Worm (Caenorhabditis elegans) whole organism, young adult: Measurements from ENCODE around the gene B0554.1.

Experiments
- F39B2.1 ChIP-seq: fragments of 200-800 bp; sonication (Bioruptor generic); IDR thresholded peaks from 2 replicates; pipeline ENCODE4 v1.3.6; 2022; ENCODE audit warnings: missing genetic modification reagents, missing genetic modification characterization, missing compliant biosample characterization
- F49E8.2 ChIP-seq: sonication (generic microtip); optimal IDR thresholded peaks from 3 replicates; lab custom pipeline; 2017; ENCODE audit warnings: missing genetic modification characterization, mild to moderate bottlenecking, missing compliant biosample characterization, antibody characterized with exemption, moderate library complexity; ENCODE audit not compliant: insufficient read depth
- ekl-4 ChIP-seq: fragments of 200-800 bp; sonication (Bioruptor generic); IDR thresholded peaks from 2 replicates; pipeline ENCODE4 v1.3.6; 2022; ENCODE audit warnings: missing genetic modification reagents, missing genetic modification characterization, missing compliant biosample characterization
- him-1 ChIP-seq: sonication (generic microtip); optimal IDR thresholded peaks from 2 replicates; lab custom pipeline; 2016; ENCODE audit warnings: missing genotype, missing genetic modification reagents, missing genetic modification characterization, missing compliant biosample characterization
- hmg-20 ChIP-seq: fragments of 200-800 bp; sonication (Bioruptor generic); IDR thresholded peaks from 2 replicates; pipeline ENCODE4 v1.3.6; 2022; ENCODE audit warnings: missing genetic modification reagents, missing genetic modification characterization, missing compliant biosample characterization
- hsf-1 ChIP-seq: fragments of 200-800 bp; sonication (Bioruptor generic); IDR thresholded peaks from 2 replicates; pipeline ENCODE4 v1.3.6; 2022; ENCODE audit warnings: missing genetic modification reagents, missing genetic modification characterization, missing compliant biosample characterization
- pha-4 ChIP-seq: fragments of 150-350 bp; sonication (generic microtip); optimal IDR thresholded peaks from 2 replicates; lab custom pipeline; 2014; ENCODE audit warnings: missing biosample characterization, missing genetic modification reagents, missing genetic modification characterization
- snpc-3.4 ChIP-seq: sonication (generic microtip); optimal IDR thresholded peaks from 2 replicates; lab custom pipeline; 2017; ENCODE audit warnings: missing genetic modification characterization, mild to moderate bottlenecking, missing compliant biosample characterization, antibody characterized with exemption, moderate library complexity, missing genotype, missing genetic modification reagents
- snpc-4 ChIP-seq, 5 experiments: fragments of 150-350 bp in 1 of 5; sonication (generic microtip) in 4 of 5; optimal IDR thresholded peaks; 2 replicates each; lab custom pipeline; 2014 to 2018; ENCODE audit warnings: missing genetic modification characterization in 5 of 5, missing biosample characterization in 3 of 5, antibody characterized with exemption in 2 of 5, mild to moderate bottlenecking in 2 of 5, missing compliant biosample characterization in 2 of 5, missing genotype in 2 of 5, moderate library complexity in 2 of 5, missing genetic modification reagents in 1 of 5
- unc-62 ChIP-seq: fragments of 150-350 bp; optimal IDR thresholded peaks from 2 replicates; lab custom pipeline; 2014; ENCODE audit warnings: missing biosample characterization, missing genetic modification reagents, missing genetic modification characterization

- TF ChIP-seq hmg-20 (GFP tag; lab: Robert Waterston, UW): no peak
- no peak for TF ChIP-seq ekl-4 (GFP tag; lab: Robert Waterston, UW)
- no peak for TF ChIP-seq pha-4
- no peak for TF ChIP-seq hsf-1
- no peak for TF ChIP-seq snpc-4 (GFP tag; optimal IDR thresholded peaks at IDR 0.05; lab: Kevin White, UChicago)
- no peak for TF ChIP-seq snpc-4 (tag; optimal IDR thresholded peaks at IDR 0.05; lab: Kevin White, UChicago)
- no peak for TF ChIP-seq snpc-3.4 (tag; lab: Kevin White, UChicago)
- no peak for TF ChIP-seq F39B2.1
- TF ChIP-seq unc-62 (GFP tag; lab: Kevin White, UChicago): no peak
- no peak for TF ChIP-seq him-1 (tag; lab: Kevin White, UChicago)
- no peak for TF ChIP-seq F49E8.2 (tag; lab: Kevin White, UChicago)
Observed at ce11 chrV:464800-465199, 26.6 kb downstream of the B0554.1 start, which contains the start of gene nhr-201.
